Worm (Caenorhabditis elegans): ENCODE measurements around the gene B0250.18.
A peak's percentile ranks its signal among the peaks of the same experiment; 100 is the strongest.

Gene B0250.18

ce11 chrV:20418768-20419167 lies 41.9 kb downstream of the B0250.18 start (continued):
- TF ChIP-seq nfya-2 (GFP tag; IDR thresholded peaks at IDR 0.05) (no peak), attf-5 (GFP tag; optimal IDR thresholded peaks at IDR 0.05) (peak; percentile 51), Y56A3A.18 (GFP tag; IDR thresholded peaks at IDR 0.05) (no peak), T07F8.4 (tag; optimal IDR thresholded peaks at IDR 0.05) (no peak), gei-17 (GFP tag; optimal IDR thresholded peaks at IDR 0.05) (no peak), ztf-6 (GFP tag; IDR thresholded peaks at IDR 0.05) (no peak), mes-4 (tag; optimal IDR thresholded peaks at IDR 0.05) (no peak), snpc-1.3 (tag; optimal IDR thresholded peaks at IDR 0.05; ENCODE audit: insufficient read depth) (no peak), B0336.3 (GFP tag; IDR thresholded peaks at IDR 0.05) (peak; percentile 45; the same call in 1 of the 2 replicates), C17E4.6 (GFP tag; IDR thresholded peaks at IDR 0.05) (no peak), F37B4.10 (GFP tag; IDR thresholded peaks at IDR 0.05) (no peak), ceh-100 (GFP tag; IDR thresholded peaks at IDR 0.05) (no peak), madf-8 (GFP tag; conservative IDR thresholded peaks at IDR 0.05) (no peak), snpc-3.4 (tag; optimal IDR thresholded peaks at IDR 0.05) (no peak), F39B2.1 (GFP tag; IDR thresholded peaks at IDR 0.05) (no peak), pha-4 (tag; optimal IDR thresholded peaks at IDR 0.05) (peak; percentile 10), ceh-58 (GFP tag; IDR thresholded peaks at IDR 0.05) (no peak), nhr-90 (tag; optimal IDR thresholded peaks at IDR 0.05) (no peak), dox-1 (GFP tag; IDR thresholded peaks at IDR 0.05) (peak; percentile 62), nhr-179 (tag; optimal IDR thresholded peaks at IDR 0.05) (no peak), nfyb-1 (GFP tag; IDR thresholded peaks at IDR 0.05) (peak; percentile 42; the same call in 1 of the 2 replicates), attf-3 (GFP tag; conservative IDR thresholded peaks at IDR 0.05) (no peak), cebp-1 (GFP tag; IDR thresholded peaks at IDR 0.05) (peak; percentile 51; the same call in 1 of the 2 replicates), cebp-1 (tag; optimal IDR thresholded peaks at IDR 0.05) (peak; percentile 87), pbrm-1 (GFP tag; IDR thresholded peaks at IDR 0.05) (peak; percentile 51; the same call in 1 of the 2 replicates), ceh-27 (GFP tag; optimal IDR thresholded peaks at IDR 0.05) (peak; percentile 12), snpc-4 (GFP tag; optimal IDR thresholded peaks at IDR 0.05) (no peak), snpc-4 (tag; optimal IDR thresholded peaks at IDR 0.05) (peak in 1 of 4 experiments; percentile 20), nhr-27 (tag; optimal IDR thresholded peaks at IDR 0.05) (no peak), egl-44 (GFP tag; IDR thresholded peaks at IDR 0.05) (0 out of 2 replicates have a peak, but pooled peaks have one; percentile 41), bed-1 (GFP tag; IDR thresholded peaks at IDR 0.05) (no peak), Y67H2A.10 (GFP tag; conservative IDR thresholded peaks at IDR 0.05) (0 out of 2 replicates have a peak, but pooled peaks have one; percentile 28), chd-7 (tag; optimal IDR thresholded peaks at IDR 0.05) (peak; percentile 61), cebp-2 (GFP tag; IDR thresholded peaks at IDR 0.05) (no peak), lin-40 (tag; optimal IDR thresholded peaks at IDR 0.05) (no peak), F49E8.2 (tag; optimal IDR thresholded peaks at IDR 0.05; ENCODE audit: insufficient read depth) (no peak), Y53G8AR.9 (GFP tag; conservative IDR thresholded peaks at IDR 0.05) (peak; percentile 64; the same call in 1 of the 2 replicates)

ce11 chrV:20417809-20418208 lies 42.9 kb downstream of the B0250.18 start:
- TF ChIP-seq akir-1 (GFP tag; optimal IDR thresholded peaks at IDR 0.05), result no peak
- TF ChIP-seq hsf-1 (GFP tag; IDR thresholded peaks at IDR 0.05), result no peak
- TF ChIP-seq dox-1 (GFP tag; IDR thresholded peaks at IDR 0.05), result peak; percentile 13; the same call in 1 of the 2 replicates
- peak; percentile 17 for TF ChIP-seq ztf-22 (GFP tag; optimal IDR thresholded peaks at IDR 0.05)
- TF ChIP-seq hlh-12 (tag; optimal IDR thresholded peaks at IDR 0.05), result no peak
- no peak for TF ChIP-seq efl-1 (GFP tag; optimal IDR thresholded peaks at IDR 0.05)
- TF ChIP-seq mes-4 (tag; optimal IDR thresholded peaks at IDR 0.05), result no peak
- TF ChIP-seq F33H1.4 (GFP tag; IDR thresholded peaks at IDR 0.05), result no peak
- TF ChIP-seq dpl-1 (GFP tag; optimal IDR thresholded peaks at IDR 0.05), result no peak
- TF ChIP-seq ZK185.1 (tag; optimal IDR thresholded peaks at IDR 0.05; ENCODE audit: poor library complexity, severe bottlenecking), result no peak
- TF ChIP-seq lin-26 (GFP tag; IDR thresholded peaks at IDR 0.05), result no peak
- no peak for TF ChIP-seq ekl-4 (GFP tag; IDR thresholded peaks at IDR 0.05)
- TF ChIP-seq nfya-2 (GFP tag; IDR thresholded peaks at IDR 0.05), result no peak
- no peak for TF ChIP-seq let-526 (GFP tag; IDR thresholded peaks at IDR 0.05)
- TF ChIP-seq ztf-18 (tag; optimal IDR thresholded peaks at IDR 0.05), result no peak
- peak; percentile 81 for TF ChIP-seq zfh-2 (GFP tag; conservative IDR thresholded peaks at IDR 0.05)

Measured in whole organism, young adult.